Worm (Caenorhabditis elegans) whole organism, L1 larva: Measurements from ENCODE around the gene srlf-20.

Experiments
- elt-3 ChIP-seq, 6 experiments: fragments of 150-350 bp in 1 of 6; sonication (generic microtip); optimal IDR thresholded peaks; 2 replicates each; lab custom pipeline; 2017 to 2018; ENCODE audit warnings: missing biosample characterization in 6 of 6, missing genetic modification characterization in 6 of 6, inconsistent platforms in 1 of 6
- fos-1 ChIP-seq: fragments of 150-350 bp; optimal IDR thresholded peaks from 2 replicates; lab custom pipeline; 2014; ENCODE audit warnings: missing biosample characterization, missing genetic modification characterization
- mef-2 ChIP-seq: fragments of 150-350 bp; optimal IDR thresholded peaks from 2 replicates; lab custom pipeline; 2014; ENCODE audit warnings: missing biosample characterization, missing genetic modification characterization
- nhr-19 ChIP-seq: fragments of 200-800 bp; sonication (Bioruptor generic); conservative IDR thresholded peaks from 2 replicates; pipeline ENCODE4 v1.3.6; 2022; ENCODE audit warnings: missing genetic modification characterization, missing compliant biosample characterization
- swsn-7 ChIP-seq: sonication (generic microtip); optimal IDR thresholded peaks from 2 replicates; lab custom pipeline; 2016; ENCODE audit warnings: missing genetic modification characterization, missing compliant biosample characterization
- tlp-1 ChIP-seq: fragments of 150-350 bp; optimal IDR thresholded peaks from 2 replicates; lab custom pipeline; 2014; ENCODE audit warnings: missing biosample characterization, missing genetic modification characterization
- ztf-11 ChIP-seq, 2 experiments: sonication (generic microtip); optimal IDR thresholded peaks; 2 replicates each; lab custom pipeline; 2016 to 2017; ENCODE audit warnings: missing genetic modification characterization in 2 of 2, missing biosample characterization in 1 of 2, missing compliant biosample characterization in 1 of 2

- TF ChIP-seq fos-1 (tag; lab: Kevin White, UChicago) (no peak), nhr-19 (GFP tag; lab: Robert Waterston, UW) (no peak), ztf-11 (tag; optimal IDR thresholded peaks at IDR 0.05; lab: Kevin White, UChicago) (no peak), mef-2 (tag; lab: Kevin White, UChicago) (no peak), tlp-1 (tag; lab: Kevin White, UChicago) (no peak), swsn-7 (tag; lab: Kevin White, UChicago) (no peak), elt-3 (tag; optimal IDR thresholded peaks at IDR 0.05; lab: Kevin White, UChicago) (no peak)
Measured at ce11 chrV:890423-890822, 3.3 kb upstream of the srlf-20 start, which contains the start of gene srlf-21.
